Worm (Caenorhabditis elegans) whole organism, L1 larva: ENCODE measurements around the gene R01H2.2.

Source experiments
- C16A3.4 ChIP-seq: fragments of 150-350 bp; optimal IDR thresholded peaks from 2 replicates; lab custom pipeline; 2014; ENCODE audit warnings: missing biosample characterization, missing genetic modification characterization
- C34B4.2 ChIP-seq: sonication (generic microtip); optimal IDR thresholded peaks from 2 replicates; lab custom pipeline; 2017; ENCODE audit warnings: mild to moderate bottlenecking, missing genetic modification characterization, missing compliant biosample characterization
- alr-1 ChIP-seq: fragments of 200-800 bp; sonication (Bioruptor generic); optimal IDR thresholded peaks from 2 replicates; lab custom pipeline; 2018; ENCODE audit warnings: borderline replicate concordance, mild to moderate bottlenecking, missing genetic modification characterization, missing compliant biosample characterization
- aly-2 ChIP-seq: fragments of 150-350 bp; optimal IDR thresholded peaks from 2 replicates; lab custom pipeline; 2014; ENCODE audit warnings: missing biosample characterization, missing genetic modification characterization
- ceh-63 ChIP-seq: fragments of 200-800 bp; sonication (Bioruptor generic); optimal IDR thresholded peaks from 2 replicates; lab custom pipeline; 2018; ENCODE audit warnings: mild to moderate bottlenecking, missing genetic modification characterization, missing compliant biosample characterization
- ceh-8 ChIP-seq: fragments of 200-800 bp; sonication (Bioruptor generic); optimal IDR thresholded peaks from 2 replicates; lab custom pipeline; 2018; ENCODE audit warnings: mild to moderate bottlenecking, missing genetic modification characterization, moderate library complexity, missing compliant biosample characterization
- ceh-82 ChIP-seq, 3 experiments: fragments of 150-350 bp in 1 of 3; sonication (generic microtip) in 2 of 3; optimal IDR thresholded peaks; 2 replicates each; lab custom pipeline; 2014 to 2017; ENCODE audit warnings: missing biosample characterization in 3 of 3, missing genetic modification characterization in 3 of 3
- ceh-88 ChIP-seq: fragments of 200-800 bp; sonication (Bioruptor generic); IDR thresholded peaks from 2 replicates; pipeline ENCODE4 v1.3.6; 2022; ENCODE audit warnings: missing genetic modification characterization, missing compliant biosample characterization
- ceh-90 ChIP-seq: sonication (generic microtip); optimal IDR thresholded peaks from 2 replicates; lab custom pipeline; 2016; ENCODE audit warnings: missing genetic modification characterization, missing compliant biosample characterization
- ces-1 ChIP-seq: fragments of 150-350 bp; optimal IDR thresholded peaks from 2 replicates; lab custom pipeline; 2014; ENCODE audit warnings: missing biosample characterization, missing genetic modification reagents, missing genetic modification characterization
- dpl-1 ChIP-seq, 3 experiments: fragments of 150-350 bp in 2 of 3; sonication (generic microtip) in 1 of 3; optimal IDR thresholded peaks; 2 replicates each; lab custom pipeline; 2014 to 2017; ENCODE audit warnings: missing biosample characterization in 3 of 3, missing genetic modification characterization in 3 of 3, missing genetic modification reagents in 3 of 3
- dsc-1 ChIP-seq: sonication (generic microtip); optimal IDR thresholded peaks from 2 replicates; lab custom pipeline; 2016; ENCODE audit warnings: mild to moderate bottlenecking, missing genetic modification characterization, missing compliant biosample characterization
- efl-1 ChIP-seq, 4 experiments: fragments of 150-350 bp; optimal IDR thresholded peaks in 3 of 4; peaks in 1 of 4; 1 replicate in 1 of 4; 2 replicates in 3 of 4; lab custom pipeline; 2014; ENCODE audit warnings: missing biosample characterization in 2 of 4, missing genetic modification characterization in 2 of 4, missing genetic modification reagents in 2 of 4
- efl-3 ChIP-seq: fragments of 200-800 bp; sonication (Bioruptor generic); optimal IDR thresholded peaks from 2 replicates; lab custom pipeline; 2018; ENCODE audit warnings: mild to moderate bottlenecking, missing genetic modification characterization, missing compliant biosample characterization
- elt-2 ChIP-seq: sonication (generic microtip); optimal IDR thresholded peaks from 2 replicates; lab custom pipeline; 2016; ENCODE audit warnings: missing genetic modification characterization, mild to moderate bottlenecking, inconsistent platforms, missing compliant biosample characterization, missing genetic modification reagents
- ets-5 ChIP-seq: fragments of 200-800 bp; sonication (Bioruptor generic); IDR thresholded peaks from 2 replicates; pipeline ENCODE4 v1.3.6; 2022; ENCODE audit warnings: missing genetic modification characterization, missing compliant biosample characterization
- fkh-4 ChIP-seq: sonication (generic microtip); optimal IDR thresholded peaks from 2 replicates; lab custom pipeline; 2016; ENCODE audit warnings: missing compliant biosample characterization, missing genetic modification characterization, borderline replicate concordance
- fos-1 ChIP-seq: fragments of 150-350 bp; optimal IDR thresholded peaks from 2 replicates; lab custom pipeline; 2014; ENCODE audit warnings: missing biosample characterization, missing genetic modification characterization
- hlh-17 ChIP-seq: fragments of 200-800 bp; sonication (Bioruptor generic); optimal IDR thresholded peaks from 2 replicates; lab custom pipeline; 2018; ENCODE audit warnings: missing genetic modification characterization, mild to moderate bottlenecking, missing compliant biosample characterization, moderate library complexity, borderline replicate concordance
- hlh-4 ChIP-seq: sonication (generic microtip); optimal IDR thresholded peaks from 2 replicates; lab custom pipeline; 2016; ENCODE audit warnings: mild to moderate bottlenecking, missing genetic modification characterization, missing compliant biosample characterization
- jun-1 ChIP-seq: fragments of 150-350 bp; optimal IDR thresholded peaks from 2 replicates; lab custom pipeline; 2014; ENCODE audit warnings: missing biosample characterization, missing genetic modification reagents, missing genetic modification characterization
- lin-35 ChIP-seq, 2 experiments: fragments of 150-350 bp; optimal IDR thresholded peaks; 2 replicates each; lab custom pipeline; 2014; ENCODE audit warnings: missing biosample characterization in 2 of 2, missing genetic modification characterization in 2 of 2, missing genetic modification reagents in 2 of 2
- lin-39 ChIP-seq: fragments of 150-350 bp; optimal IDR thresholded peaks from 2 replicates; lab custom pipeline; 2014; ENCODE audit warnings: missing biosample characterization, missing genetic modification reagents, missing genetic modification characterization
- mab-9 ChIP-seq: fragments of 200-800 bp; sonication (Bioruptor generic); IDR thresholded peaks from 2 replicates; pipeline ENCODE4 v1.3.6; 2022; ENCODE audit warnings: missing genetic modification reagents, missing genetic modification characterization, missing compliant biosample characterization
- mdl-1 ChIP-seq, 2 experiments: fragments of 150-350 bp; optimal IDR thresholded peaks; 2 replicates each; lab custom pipeline; 2014 to 2017; ENCODE audit warnings: missing biosample characterization in 2 of 2, missing genetic modification characterization in 2 of 2, inconsistent platforms in 1 of 2
- mef-2 ChIP-seq: fragments of 150-350 bp; optimal IDR thresholded peaks from 2 replicates; lab custom pipeline; 2014; ENCODE audit warnings: missing biosample characterization, missing genetic modification characterization
- nhr-19 ChIP-seq: fragments of 200-800 bp; sonication (Bioruptor generic); conservative IDR thresholded peaks from 2 replicates; pipeline ENCODE4 v1.3.6; 2022; ENCODE audit warnings: missing genetic modification characterization, missing compliant biosample characterization
- nhr-237 ChIP-seq: fragments of 150-350 bp; optimal IDR thresholded peaks from 2 replicates; lab custom pipeline; 2014; ENCODE audit warnings: missing biosample characterization, missing genetic modification characterization
- nhr-71 ChIP-seq: sonication (generic microtip); optimal IDR thresholded peaks from 2 replicates; lab custom pipeline; 2016; ENCODE audit warnings: mild to moderate bottlenecking, missing genetic modification characterization, moderate library complexity, missing compliant biosample characterization
- nhr-76 ChIP-seq: sonication (generic microtip); optimal IDR thresholded peaks from 2 replicates; lab custom pipeline; 2017; ENCODE audit warnings: missing biosample characterization, missing genetic modification characterization
- nhr-77 ChIP-seq: fragments of 150-350 bp; optimal IDR thresholded peaks from 2 replicates; lab custom pipeline; 2014; ENCODE audit warnings: missing biosample characterization, missing genetic modification characterization
- nhr-84 ChIP-seq: sonication (generic microtip); optimal IDR thresholded peaks from 2 replicates; lab custom pipeline; 2017; ENCODE audit warnings: missing biosample characterization, missing genetic modification characterization
- nhr-90 ChIP-seq: sonication (generic microtip); optimal IDR thresholded peaks from 2 replicates; lab custom pipeline; 2016; ENCODE audit warnings: mild to moderate bottlenecking, missing genetic modification characterization, missing compliant biosample characterization; ENCODE audit not compliant: poor library complexity
- pag-3 ChIP-seq: sonication (generic microtip); optimal IDR thresholded peaks from 2 replicates; lab custom pipeline; 2017; ENCODE audit warnings: missing genetic modification characterization, mild to moderate bottlenecking, missing compliant biosample characterization, antibody characterized with exemption, borderline replicate concordance; ENCODE audit not compliant: insufficient read depth
- snu-23 ChIP-seq: sonication (generic microtip); optimal IDR thresholded peaks from 2 replicates; lab custom pipeline; 2016; ENCODE audit warnings: missing genetic modification characterization, missing compliant biosample characterization
- unc-86 ChIP-seq: sonication (generic microtip); optimal IDR thresholded peaks from 2 replicates; lab custom pipeline; 2016; ENCODE audit warnings: missing genetic modification characterization, missing compliant biosample characterization
- unc-98 ChIP-seq: fragments of 200-800 bp; sonication (Bioruptor generic); IDR thresholded peaks from 2 replicates; pipeline ENCODE4 v1.3.6; 2022; ENCODE audit warnings: missing genetic modification characterization, missing compliant biosample characterization
- vab-15 ChIP-seq: sonication (generic microtip); optimal IDR thresholded peaks from 2 replicates; lab custom pipeline; 2017; ENCODE audit warnings: missing genotype, mild to moderate bottlenecking, missing genetic modification characterization, missing compliant biosample characterization
- xbp-1 ChIP-seq: sonication (generic microtip); optimal IDR thresholded peaks from 2 replicates; lab custom pipeline; 2016; ENCODE audit warnings: missing genetic modification characterization, missing compliant biosample characterization
- zag-1 ChIP-seq: fragments of 150-350 bp; optimal IDR thresholded peaks from 2 replicates; lab custom pipeline; 2014; ENCODE audit warnings: missing biosample characterization, missing genetic modification characterization
- ztf-11 ChIP-seq, 2 experiments: sonication (generic microtip); optimal IDR thresholded peaks; 2 replicates each; lab custom pipeline; 2016 to 2017; ENCODE audit warnings: missing genetic modification characterization in 2 of 2, missing biosample characterization in 1 of 2, missing compliant biosample characterization in 1 of 2
- ztf-4 ChIP-seq: fragments of 150-350 bp; optimal IDR thresholded peaks from 2 replicates; lab custom pipeline; 2014; ENCODE audit warnings: missing biosample characterization, missing genetic modification characterization

Gene R01H2.2

ce11 chrIII:7021156-7021637 lies 35.1 kb upstream of the R01H2.2 start, which contains the start of gene rfl-1 (continued):
- TF ChIP-seq ces-1 (GFP tag; lab: Kevin White, UChicago) (no peak), ceh-88 (no peak)
- TF ChIP-seq, all 84 proteins: peak for 32

ce11 chrIII:7025839-7026238 lies 30.5 kb upstream of the R01H2.2 start:
- TF ChIP-seq ceh-90 (no peak), ceh-8 (GFP tag; lab: Kevin White, UChicago) (peak; percentile 80), ceh-82 (tag; optimal IDR thresholded peaks at IDR 0.05; lab: Kevin White, UChicago) (no peak), unc-86 (no peak), nhr-237 (tag; lab: Kevin White, UChicago) (no peak), mab-9 (GFP tag; lab: Robert Waterston, UW) (no peak), nhr-19 (no peak), xbp-1 (no peak), elt-2 (tag; lab: Kevin White, UChicago) (no peak), unc-98 (GFP tag; lab: Robert Waterston, UW) (no peak), ceh-63 (GFP tag; lab: Kevin White, UChicago) (no peak), efl-1 (optimal IDR thresholded peaks at IDR 0.05; lab: Kevin White, UChicago) (no peak), efl-1 (GFP tag; optimal IDR thresholded peaks at IDR 0.05 in 1 of 2; lab: Kevin White, UChicago) (peak in 1 of 2 experiments; percentile 86), lin-39 (tag; lab: Kevin White, UChicago) (no peak)

- TF ChIP-seq ceh-90 (no peak), snu-23 (no peak), nhr-76 (tag; lab: Kevin White, UChicago) (no peak)
These were observed 27.2 kb upstream of the R01H2.2 start, which contains the start of gene cyk-1 for ce11 chrIII:7029105-7029504. Gene cyk-1 (minus strand): TSS chrIII:7029205.

ce11 chrIII:7030044-7030804 lies 26.1 kb upstream of the R01H2.2 start:
- TF ChIP-seq ets-5 (GFP tag; lab: Robert Waterston, UW) (no peak), pag-3 (tag; lab: Kevin White, UChicago) (no peak), hlh-4 (no peak), nhr-71 (tag; lab: Kevin White, UChicago) (peak; percentile 50), mef-2 (tag; lab: Kevin White, UChicago) (no peak), zag-1 (tag; lab: Kevin White, UChicago) (no peak), xbp-1 (peak; percentile 16), C34B4.2 (tag; lab: Kevin White, UChicago) (no peak), hlh-17 (GFP tag; lab: Kevin White, UChicago) (no peak), mdl-1 (tag; optimal IDR thresholded peaks at IDR 0.05; lab: Kevin White, UChicago) (peak in 1 of 2 experiments; percentile 25), nhr-84 (no peak), C16A3.4 (peak; percentile 45), vab-15 (tag; lab: Kevin White, UChicago) (no peak), fos-1 (tag; lab: Kevin White, UChicago) (no peak), unc-98 (GFP tag; lab: Robert Waterston, UW) (no peak), dsc-1 (tag; lab: Kevin White, UChicago) (peak; percentile 66), alr-1 (tag; lab: Kevin White, UChicago) (no peak), ces-1 (GFP tag; lab: Kevin White, UChicago) (no peak), efl-3 (GFP tag; lab: Kevin White, UChicago) (no peak), nhr-237 (tag; lab: Kevin White, UChicago) (no peak), aly-2 (tag; lab: Kevin White, UChicago) (no peak), lin-35 (GFP tag; optimal IDR thresholded peaks at IDR 0.05; lab: Kevin White, UChicago) (peak; percentile 30 to 57), efl-1 (optimal IDR thresholded peaks at IDR 0.05; lab: Kevin White, UChicago) (peak; percentile 31 to 53), efl-1 (GFP tag; optimal IDR thresholded peaks at IDR 0.05 in 1 of 2; lab: Kevin White, UChicago) (peak; percentile 8 to 90), jun-1 (tag; lab: Kevin White, UChicago) (no peak), ceh-8 (GFP tag; lab: Kevin White, UChicago) (no peak), ztf-11 (tag; optimal IDR thresholded peaks at IDR 0.05; lab: Kevin White, UChicago) (no peak), ceh-82 (tag; optimal IDR thresholded peaks at IDR 0.05; lab: Kevin White, UChicago) (peak; percentile 3 to 21 (median 5)), lin-39 (tag; lab: Kevin White, UChicago) (no peak), nhr-77 (no peak), ztf-4 (tag; lab: Kevin White, UChicago) (no peak), fkh-4 (tag; lab: Kevin White, UChicago) (peak; percentile 4), nhr-90 (tag; lab: Kevin White, UChicago) (peak; percentile 31), dpl-1 (GFP tag; optimal IDR thresholded peaks at IDR 0.05; lab: Kevin White, UChicago) (peak in 2 of 3 experiments; percentile 41 to 43), elt-2 (tag; lab: Kevin White, UChicago) (peak; percentile 21)
